Worm (Caenorhabditis elegans): ENCODE measurements around the gene F45E10.2.

The F45E10.2 gene

ce11 chrII:11027777-11028176 lies 27.3 kb downstream of the F45E10.2 start:
- TF ChIP-seq ahr-1 (tag; optimal IDR thresholded peaks at IDR 0.05) (no peak), syd-9 (tag; optimal IDR thresholded peaks at IDR 0.05) (no peak), hlh-8 (tag; optimal IDR thresholded peaks at IDR 0.05) (no peak), pqm-1 (tag; optimal IDR thresholded peaks at IDR 0.05) (no peak), mec-3 (tag; optimal IDR thresholded peaks at IDR 0.05; ENCODE audit: borderline replicate concordance) (no peak), unc-42 (tag; optimal IDR thresholded peaks at IDR 0.05) (peak; percentile 48), pha-2 (tag; optimal IDR thresholded peaks at IDR 0.05) (no peak), unc-3 (GFP tag; conservative IDR thresholded peaks at IDR 0.05) (no peak), unc-3 (tag; optimal IDR thresholded peaks at IDR 0.05) (no peak)

ce11 chrII:11025566-11025965 lies 29.6 kb downstream of the F45E10.2 start, which contains the start of gene F33A8.7:
F33A8.7 (minus strand) TSS chrII:11025666.
- TF ChIP-seq ceh-34 (tag; optimal IDR thresholded peaks at IDR 0.05) (no peak), K09A11.1 (tag; optimal IDR thresholded peaks at IDR 0.05; ENCODE audit: insufficient read depth) (no peak), ceh-31 (tag; optimal IDR thresholded peaks at IDR 0.05) (peak; percentile 42)

- TF ChIP-seq ama-1 (optimal IDR thresholded peaks at IDR 0.05) = no peak
- no peak for TF ChIP-seq dve-1 (tag; optimal IDR thresholded peaks at IDR 0.05)
- no peak for TF ChIP-seq ceh-48 (tag; optimal IDR thresholded peaks at IDR 0.05)
- no peak for TF ChIP-seq sox-2 (GFP tag; IDR thresholded peaks at IDR 0.05)
- TF ChIP-seq unc-42 (tag; optimal IDR thresholded peaks at IDR 0.05) = peak; percentile 19
- no peak for TF ChIP-seq pha-4 (tag; optimal IDR thresholded peaks at IDR 0.05)
- no peak for TF ChIP-seq F13H6.1 (tag; optimal IDR thresholded peaks at IDR 0.05)
- TF ChIP-seq npax-4 (tag; optimal IDR thresholded peaks at IDR 0.05) = no peak
- peak; percentile 13 for TF ChIP-seq ref-2 (tag; optimal IDR thresholded peaks at IDR 0.05)
Measured at ce11 chrII:11022023-11022422, 33.1 kb downstream of the F45E10.2 start, which contains the start of gene let-858. let-858 (plus strand) TSS chrII:11022370.

ce11 chrII:11020707-11021106 lies 34.4 kb downstream of the F45E10.2 start:
- TF ChIP-seq hlh-30 (tag; optimal IDR thresholded peaks at IDR 0.05; ENCODE audit: insufficient read depth) = no peak
- no peak for TF ChIP-seq pqm-1 (tag; optimal IDR thresholded peaks at IDR 0.05)
- no peak for TF ChIP-seq nhr-232 (tag; optimal IDR thresholded peaks at IDR 0.05)
- TF ChIP-seq fax-1 (tag; optimal IDR thresholded peaks at IDR 0.05) = no peak
- TF ChIP-seq ceh-24 (tag; optimal IDR thresholded peaks at IDR 0.05) = no peak
- no peak for TF ChIP-seq ceh-2 (tag; optimal IDR thresholded peaks at IDR 0.05)
- no peak for TF ChIP-seq ahr-1 (tag; optimal IDR thresholded peaks at IDR 0.05)
- no peak for TF ChIP-seq ceh-6 (GFP tag; optimal IDR thresholded peaks at IDR 0.05)
- TF ChIP-seq lin-11 (tag; optimal IDR thresholded peaks at IDR 0.05) = no peak
- no peak for TF ChIP-seq ceh-31 (tag; optimal IDR thresholded peaks at IDR 0.05)
- no peak for TF ChIP-seq ttx-3 (tag; optimal IDR thresholded peaks at IDR 0.05)
- no peak for TF ChIP-seq ceh-18 (tag; optimal IDR thresholded peaks at IDR 0.05)
- TF ChIP-seq sox-4 (tag; optimal IDR thresholded peaks at IDR 0.05) = no peak
- no peak for TF ChIP-seq unc-86 (tag; optimal IDR thresholded peaks at IDR 0.05)
- TF ChIP-seq ref-2 (tag; optimal IDR thresholded peaks at IDR 0.05) = no peak
- TF ChIP-seq dmd-4 (tag; optimal IDR thresholded peaks at IDR 0.05; ENCODE audit: borderline replicate concordance) = no peak
- TF ChIP-seq sox-2 (GFP tag; IDR thresholded peaks at IDR 0.05) = no peak

ce11 chrII:11016884-11017283 lies 38.2 kb downstream of the F45E10.2 start:
- TF ChIP-seq sox-2 (GFP tag; IDR thresholded peaks at IDR 0.05) = no peak
- TF ChIP-seq pha-2 (tag; optimal IDR thresholded peaks at IDR 0.05) = no peak
- no peak for TF ChIP-seq ceh-6 (GFP tag; optimal IDR thresholded peaks at IDR 0.05)
- no peak for TF ChIP-seq fax-1 (tag; optimal IDR thresholded peaks at IDR 0.05)
- no peak for TF ChIP-seq pag-3 (tag; optimal IDR thresholded peaks at IDR 0.05; ENCODE audit: borderline replicate concordance)
- TF ChIP-seq nhr-232 (tag; optimal IDR thresholded peaks at IDR 0.05) = no peak
- TF ChIP-seq hlh-13 (GFP tag; optimal IDR thresholded peaks at IDR 0.05) = no peak
- no peak for TF ChIP-seq lim-6 (tag; optimal IDR thresholded peaks at IDR 0.05)

- TF ChIP-seq hlh-8 (tag; optimal IDR thresholded peaks at IDR 0.05) (no peak), ets-4 (tag; optimal IDR thresholded peaks at IDR 0.05) (no peak), dve-1 (tag; optimal IDR thresholded peaks at IDR 0.05) (no peak), sox-4 (tag; optimal IDR thresholded peaks at IDR 0.05) (no peak), hlh-15 (tag; optimal IDR thresholded peaks at IDR 0.05) (no peak), npax-4 (tag; optimal IDR thresholded peaks at IDR 0.05) (no peak), C38D4.7 (GFP tag; optimal IDR thresholded peaks at IDR 0.05) (no peak), nfya-1 (tag; optimal IDR thresholded peaks at IDR 0.05) (no peak), nhr-11 (tag; optimal IDR thresholded peaks at IDR 0.05) (no peak), nhr-232 (tag; optimal IDR thresholded peaks at IDR 0.05) (no peak), sox-2 (GFP tag; IDR thresholded peaks at IDR 0.05) (no peak), ahr-1 (tag; optimal IDR thresholded peaks at IDR 0.05) (no peak)
Measured at ce11 chrII:11016835-11016883, 38.5 kb downstream of the F45E10.2 start, which contains the start of gene ram-2. ram-2 (minus strand) TSS chrII:11016881.

All from whole organism, late embryonic.